Worm (Caenorhabditis elegans) whole organism, L3 larva: ENCODE measurements around the gene R10E11.9.

ENCODE experiments used
- R02D3.7 ChIP-seq: fragments of 150-350 bp; optimal IDR thresholded peaks from 2 replicates; lab custom pipeline; 2014; ENCODE audit warnings: missing biosample characterization, missing genetic modification characterization
- ZK546.5 ChIP-seq: sonication (generic microtip); optimal IDR thresholded peaks from 2 replicates; lab custom pipeline; 2017; ENCODE audit warnings: missing biosample characterization, missing genetic modification characterization
- ceh-82 ChIP-seq: fragments of 150-350 bp; optimal IDR thresholded peaks from 2 replicates; lab custom pipeline; 2014; ENCODE audit warnings: missing biosample characterization, missing genetic modification characterization
- jun-1 ChIP-seq: fragments of 150-350 bp; optimal IDR thresholded peaks from 2 replicates; lab custom pipeline; 2014; ENCODE audit warnings: missing biosample characterization, missing genetic modification reagents, missing genetic modification characterization
- lin-39 ChIP-seq: fragments of 150-350 bp; optimal IDR thresholded peaks from 2 replicates; lab custom pipeline; 2018; ENCODE audit warnings: missing biosample characterization, missing genetic modification reagents, missing genetic modification characterization
- nhr-11 ChIP-seq: fragments of 150-350 bp; optimal IDR thresholded peaks from 2 replicates; lab custom pipeline; 2014; ENCODE audit warnings: missing biosample characterization, missing genetic modification characterization
- nhr-12 ChIP-seq: fragments of 150-350 bp; optimal IDR thresholded peaks from 2 replicates; lab custom pipeline; 2014; ENCODE audit warnings: missing biosample characterization, missing genetic modification characterization
- nhr-43 ChIP-seq: sonication (generic microtip); optimal IDR thresholded peaks from 2 replicates; lab custom pipeline; 2016; ENCODE audit warnings: mild to moderate bottlenecking, missing genetic modification characterization, missing compliant biosample characterization; ENCODE audit not compliant: poor library complexity, severe bottlenecking
- pha-4 ChIP-seq: fragments of 150-350 bp; optimal IDR thresholded peaks from 2 replicates; lab custom pipeline; 2014; ENCODE audit warnings: missing biosample characterization, missing genetic modification reagents, missing genetic modification characterization

DNA sequence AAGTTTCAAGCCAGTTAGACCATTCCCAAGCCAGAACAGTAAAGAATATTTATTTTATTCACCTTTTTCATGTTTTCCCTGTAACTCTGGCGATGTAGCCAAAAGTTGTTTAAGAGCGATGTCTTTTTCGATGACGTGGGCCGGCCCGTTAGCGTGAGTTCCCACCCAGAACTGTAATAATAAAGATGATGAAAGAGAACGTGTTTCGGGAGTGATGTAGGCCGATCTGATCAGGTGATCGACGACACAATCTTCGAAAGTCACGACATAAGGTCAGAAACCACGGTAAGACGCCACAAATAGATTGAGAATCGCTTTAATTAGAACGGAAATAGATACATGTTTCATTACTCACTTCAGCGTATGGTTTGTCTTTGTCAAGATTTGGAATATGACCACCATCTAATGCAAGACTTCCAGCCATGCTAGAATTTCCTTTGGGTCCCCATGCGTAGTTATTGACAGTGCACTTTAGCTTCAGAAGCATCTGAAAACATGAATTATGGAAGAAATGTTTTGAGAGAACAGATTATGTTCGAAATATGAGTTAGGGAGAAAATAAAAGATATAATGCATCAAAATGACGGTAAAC is 13.6 kb upstream of the R10E11.9 start, which contains the start of gene ZK632.4:
- TF ChIP-seq lin-39 (no peak), ceh-82 (tag; lab: Kevin White, UChicago) (no peak), R02D3.7 (tag; lab: Kevin White, UChicago) (no peak), nhr-12 (no peak), jun-1 (no peak), ZK546.5 (tag; lab: Kevin White, UChicago) (no peak), nhr-11 (no peak), nhr-43 (no peak), pha-4 (tag; lab: Kevin White, UChicago) (no peak)
